Worm (Caenorhabditis elegans) whole organism, L2 larva: ENCODE results near the gene blos-2.

Experiments used
- ama-1 ChIP-seq: fragments of 150-350 bp; optimal IDR thresholded peaks from 2 replicates; lab custom pipeline; 2018; ENCODE audit warnings: inconsistent platforms
- nhr-6 ChIP-seq: fragments of 150-350 bp; optimal IDR thresholded peaks from 2 replicates; lab custom pipeline; 2014; ENCODE audit warnings: missing biosample characterization, missing genetic modification characterization
- skn-1 ChIP-seq: sonication (generic microtip); optimal IDR thresholded peaks from 2 replicates; lab custom pipeline; 2017; ENCODE audit warnings: missing biosample characterization, missing genetic modification characterization
- ztf-11 ChIP-seq: sonication (generic microtip); optimal IDR thresholded peaks from 2 replicates; lab custom pipeline; 2017; ENCODE audit warnings: missing biosample characterization, missing genetic modification characterization

- TF ChIP-seq skn-1 (tag; lab: Kevin White, UChicago) (no peak), ztf-11 (no peak), nhr-6 (no peak), ama-1 (no peak)
Observed at ce11 chrIV:6333915-6334314, at the start of gene blos-2.
